Worm (Caenorhabditis elegans): ENCODE results near the gene Y25C1A.2.
"Not testable (repeated sequence)": the region's sequence is repeated elsewhere in the genome, so short reads cannot be mapped to it uniquely, and the experiment has no call there.

DNA sequence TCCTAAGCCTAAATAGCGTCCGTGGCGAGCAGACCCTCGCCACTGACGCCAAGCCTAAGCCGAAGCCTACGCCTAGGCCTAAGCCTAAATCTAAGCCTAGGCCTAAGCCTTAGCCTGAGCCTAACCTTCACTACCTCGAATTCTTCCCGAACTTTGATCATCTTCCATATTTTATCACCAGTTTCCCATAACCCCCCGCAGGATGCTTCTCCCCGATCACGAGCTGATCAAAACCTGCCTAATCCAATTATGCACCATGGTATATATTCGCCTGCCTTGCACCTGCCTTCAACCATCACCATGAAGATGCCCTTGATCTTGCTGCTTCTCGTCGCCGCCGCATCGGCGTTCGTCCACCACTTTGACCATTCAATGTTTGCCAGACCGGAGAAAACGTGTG, 14.3 kb downstream of the Y25C1A.2 start, which contains the start of gene ins-31:
- not testable (repeated sequence) for TF ChIP-seq dao-5, him-1, W03F9.2 (tag; optimal IDR thresholded peaks at IDR 0.05)
